Fruit fly (Drosophila melanogaster) whole organism, adult: ENCODE results near the gene CG33920.

Experiments used
- CG11617 ChIP-seq: fragments of 200-800 bp; sonication (Bioruptor generic); optimal IDR thresholded peaks from 2 replicates; lab custom pipeline; 2017; ENCODE audit warnings: mild to moderate bottlenecking, missing biosample characterization, missing genetic modification reagents, missing genetic modification characterization
- CG12768 ChIP-seq: fragments of 200-800 bp; sonication (Bioruptor generic); optimal IDR thresholded peaks from 2 replicates; lab custom pipeline; 2017; ENCODE audit warnings: missing biosample characterization, missing genetic modification characterization, mild to moderate bottlenecking, moderate library complexity, missing genetic modification reagents
- CG14711 ChIP-seq: fragments of 200-800 bp; sonication (Bioruptor generic); optimal IDR thresholded peaks from 2 replicates; lab custom pipeline; 2018; ENCODE audit warnings: missing biosample characterization, mild to moderate bottlenecking, missing genetic modification characterization, moderate library complexity
- CG33017 ChIP-seq: fragments of 200-800 bp; sonication (Bioruptor generic); optimal IDR thresholded peaks from 2 replicates; lab custom pipeline; 2018; ENCODE audit warnings: missing biosample characterization, mild to moderate bottlenecking, missing genetic modification characterization, moderate library complexity
- CG5204 ChIP-seq: fragments of 200-800 bp; sonication (Bioruptor generic); optimal IDR thresholded peaks from 2 replicates; lab custom pipeline; 2016; ENCODE audit warnings: missing biosample characterization, missing genetic modification characterization
- Clk ChIP-seq: fragments of 200-800 bp; sonication (Bioruptor generic); optimal IDR thresholded peaks from 2 replicates; lab custom pipeline; 2017; ENCODE audit warnings: missing biosample characterization, missing genetic modification characterization
- Crg-1 ChIP-seq: fragments of 200-800 bp; sonication (Bioruptor generic); optimal IDR thresholded peaks from 2 replicates; lab custom pipeline; 2016; ENCODE audit warnings: missing biosample characterization, missing genetic modification characterization
- Mnt ChIP-seq: fragments of 200-800 bp; sonication (Bioruptor generic); optimal IDR thresholded peaks from 2 replicates; lab custom pipeline; 2016; ENCODE audit warnings: missing biosample characterization, mild to moderate bottlenecking, missing genetic modification characterization
- cnc ChIP-seq, 2 experiments: fragments of >200 bp; optimal IDR thresholded peaks; 2 replicates each; lab custom pipeline; 2017
- kay ChIP-seq: fragments of 200-800 bp; sonication (Bioruptor generic); peaks from one replicate; lab custom pipeline; 2016; ENCODE audit warnings: missing biosample characterization, missing genetic modification characterization, borderline replicate concordance
- ovo ChIP-seq: fragments of 200-800 bp; sonication (Bioruptor generic); optimal IDR thresholded peaks from 2 replicates; lab custom pipeline; 2016; ENCODE audit warnings: missing biosample characterization, missing genetic modification characterization
- pad ChIP-seq: fragments of 200-800 bp; sonication (Bioruptor generic); optimal IDR thresholded peaks from 3 replicates; lab custom pipeline; 2017; ENCODE audit warnings: missing biosample characterization, missing genetic modification characterization, mild to moderate bottlenecking, moderate library complexity, missing genetic modification reagents
- toe ChIP-seq: fragments of 200-800 bp; sonication (Bioruptor generic); optimal IDR thresholded peaks from 2 replicates; lab custom pipeline; 2016; ENCODE audit warnings: missing biosample characterization, missing genetic modification characterization

DNA sequence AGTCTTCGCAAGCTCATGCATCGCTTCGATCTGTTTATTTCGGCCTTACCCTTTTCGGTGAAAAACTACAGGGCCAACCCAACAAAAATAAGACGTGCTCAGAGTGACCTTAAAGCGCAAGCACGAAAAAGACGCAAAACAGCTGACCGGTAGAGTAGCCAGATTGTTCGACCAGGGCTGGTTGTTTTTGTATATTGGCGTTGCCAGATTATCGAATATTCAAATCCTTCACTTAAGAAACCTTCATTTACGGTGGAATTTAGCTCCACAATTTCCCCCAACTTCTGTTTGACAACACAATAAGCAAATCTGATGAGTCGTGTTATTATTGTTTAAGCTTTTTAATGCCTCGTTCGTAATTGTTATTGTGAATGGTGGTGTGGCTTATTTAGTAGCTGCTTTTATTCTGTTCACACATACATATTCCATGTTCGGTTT lies 8.9 kb upstream of the CG33920 start, which contains the start of gene Chchd3:
- TF ChIP-seq kay (GFP tag; lab: Kevin White, UChicago) = no peak
- TF ChIP-seq CG5204 = no peak
- no peak for TF ChIP-seq pad
- TF ChIP-seq Crg-1 = no peak
- TF ChIP-seq ovo (GFP tag; lab: Kevin White, UChicago) = no peak
- TF ChIP-seq cnc (optimal IDR thresholded peaks at IDR 0.05; lab: Kevin White, UChicago) = no peak
- TF ChIP-seq toe = no peak
- no peak for TF ChIP-seq CG11617 (GFP tag; lab: Kevin White, UChicago)
- TF ChIP-seq CG12768 (GFP tag; lab: Kevin White, UChicago) = no peak
- TF ChIP-seq Mnt = no peak
- TF ChIP-seq CG33017 (tag; lab: Kevin White, UChicago) = no peak
- TF ChIP-seq CG14711 (tag; lab: Kevin White, UChicago) = no peak
- no peak for TF ChIP-seq Clk (GFP tag; lab: Kevin White, UChicago)
